Fruit fly (Drosophila melanogaster) whole organism, embryonic: ENCODE results near the gene Fdx1.
A peak's percentile ranks its signal among the peaks of the same experiment; 100 is the strongest.

ENCODE experiments used
- Antp ChIP-seq: fragments of 200-800 bp; sonication (Bioruptor generic); optimal IDR thresholded peaks from 3 replicates; lab custom pipeline; 2016; ENCODE audit warnings: missing biosample characterization, missing genetic modification characterization
- Atf6 ChIP-seq: fragments of 200-800 bp; sonication (Bioruptor generic); IDR thresholded peaks from 2 replicates; pipeline ENCODE4 v1.3.6; 2022; ENCODE audit warnings: missing biosample characterization, missing genetic modification characterization
- BtbVII ChIP-seq: fragments of 200-800 bp; sonication (Bioruptor generic); optimal IDR thresholded peaks from 3 replicates; lab custom pipeline; 2017; ENCODE audit warnings: missing biosample characterization, mild to moderate bottlenecking, missing genetic modification characterization
- CG10321 ChIP-seq: fragments of 200-800 bp; sonication (Bioruptor generic); IDR thresholded peaks from 2 replicates; pipeline ENCODE4 v1.3.6; 2022; ENCODE audit warnings: missing biosample characterization, missing genetic modification characterization
- CG11695 ChIP-seq: fragments of 200-800 bp; sonication (Bioruptor generic); IDR thresholded peaks from 3 replicates; pipeline ENCODE4 v1.3.6; 2022; ENCODE audit warnings: missing biosample characterization, missing genetic modification characterization
- CG15479 ChIP-seq: fragments of 200-800 bp; sonication (Bioruptor generic); optimal IDR thresholded peaks from 3 replicates; lab custom pipeline; 2019; ENCODE audit warnings: missing biosample characterization, mild to moderate bottlenecking, missing genetic modification characterization, moderate library complexity
- CG17385 ChIP-seq: fragments of 200-800 bp; sonication (Bioruptor generic); optimal IDR thresholded peaks from 3 replicates; lab custom pipeline; 2018; ENCODE audit warnings: missing biosample characterization, mild to moderate bottlenecking, missing genetic modification characterization
- CG1832 ChIP-seq: fragments of 200-800 bp; sonication (Bioruptor generic); optimal IDR thresholded peaks from 2 replicates; lab custom pipeline; 2017; ENCODE audit warnings: missing biosample characterization, mild to moderate bottlenecking, missing genetic modification characterization, inconsistent platforms
- CG32767 ChIP-seq: fragments of 200-800 bp; sonication (Bioruptor generic); IDR thresholded peaks from 2 replicates; pipeline ENCODE4 v1.3.6; 2022; ENCODE audit warnings: missing biosample characterization, missing genetic modification characterization
- CG34224 ChIP-seq: fragments of 200-800 bp; sonication (Bioruptor generic); IDR thresholded peaks from 3 replicates; pipeline ENCODE4 v1.3.6; 2022; ENCODE audit warnings: missing biosample characterization, missing genetic modification characterization; ENCODE audit not compliant: partially characterized antibody
- CG34376 ChIP-seq: fragments of 200-800 bp; sonication (Bioruptor generic); optimal IDR thresholded peaks from 2 replicates; lab custom pipeline; 2018; ENCODE audit warnings: missing biosample characterization, mild to moderate bottlenecking, missing genetic modification characterization
- CG34422 ChIP-seq: fragments of 200-800 bp; sonication (Bioruptor generic); IDR thresholded peaks from 3 replicates; pipeline ENCODE4 v1.3.6; 2022; ENCODE audit warnings: missing biosample characterization, missing genetic modification characterization
- CG6689 ChIP-seq: fragments of 200-800 bp; sonication (Bioruptor generic); IDR thresholded peaks from 2 replicates; pipeline ENCODE4 v1.3.6; 2022; ENCODE audit warnings: missing biosample characterization, missing genetic modification characterization
- CG6854 ChIP-seq: fragments of 200-800 bp; sonication (Bioruptor generic); optimal IDR thresholded peaks from 3 replicates; lab custom pipeline; 2017; ENCODE audit warnings: missing biosample characterization, mild to moderate bottlenecking, missing genetic modification characterization
- CG8924 ChIP-seq: fragments of 200-800 bp; optimal IDR thresholded peaks from 3 replicates; lab custom pipeline; 2019; ENCODE audit warnings: missing biosample characterization, mild to moderate bottlenecking, missing genetic modification characterization, moderate library complexity
- D ChIP-seq, 2 experiments: fragments of 200-800 bp in 1 of 2; fragments of >200 bp in 1 of 2; sonication (Bioruptor generic) in 1 of 2; optimal IDR thresholded peaks; 2 replicates in 1 of 2; 3 replicates in 1 of 2; lab custom pipeline; 2017; ENCODE audit warnings: mild to moderate bottlenecking in 1 of 2, missing biosample characterization in 1 of 2, missing genetic modification characterization in 1 of 2, missing genetic modification reagents in 1 of 2
- Dip2 ChIP-seq: fragments of 200-800 bp; sonication (Bioruptor generic); IDR thresholded peaks from 2 replicates; pipeline ENCODE4 v1.3.6; 2022; ENCODE audit warnings: missing biosample characterization, missing genetic modification characterization
- Dref ChIP-seq: fragments of 200-800 bp; sonication (Bioruptor generic); IDR thresholded peaks from 2 replicates; pipeline ENCODE4 v1.3.6; 2022; ENCODE audit warnings: missing biosample characterization, missing genetic modification characterization
- E2f1 ChIP-seq: fragments of 200-800 bp; sonication (Bioruptor generic); IDR thresholded peaks from 2 replicates; pipeline ENCODE4 v1.3.6; 2022; ENCODE audit warnings: missing biosample characterization, missing genetic modification characterization
- MBD-R2 ChIP-seq: fragments of 200-800 bp; sonication (Bioruptor generic); IDR thresholded peaks from 2 replicates; pipeline ENCODE4 v1.3.6; 2022; ENCODE audit warnings: missing biosample characterization, missing genetic modification characterization
- Med ChIP-seq: fragments of 200-800 bp; sonication (Bioruptor generic); peaks from one replicate; lab custom pipeline; 2016; ENCODE audit warnings: missing biosample characterization, missing genetic modification characterization, mild to moderate bottlenecking, inconsistent platforms, moderate library complexity
- Meics ChIP-seq: fragments of 200-800 bp; sonication (Bioruptor generic); optimal IDR thresholded peaks from 2 replicates; lab custom pipeline; 2017; ENCODE audit warnings: missing biosample characterization, mild to moderate bottlenecking, missing genetic modification characterization
- Trl ChIP-seq, 3 experiments: fragments of >200 bp in 2 of 3; fragments of 200-800 bp in 1 of 3; sonication (Bioruptor generic) in 1 of 3; optimal IDR thresholded peaks; 2 replicates in 1 of 3; 3 replicates in 2 of 3; lab custom pipeline; 2016 to 2017; ENCODE audit warnings: missing biosample characterization in 1 of 3, missing genetic modification characterization in 1 of 3
- bsh ChIP-seq, 2 experiments: fragments of 200-800 bp; sonication (Bioruptor generic); optimal IDR thresholded peaks; 2 replicates each; lab custom pipeline; 2017 to 2018; ENCODE audit warnings: mild to moderate bottlenecking in 2 of 2, missing biosample characterization in 2 of 2, missing genetic modification characterization in 2 of 2, moderate library complexity in 1 of 2
- cg ChIP-seq: fragments of 200-800 bp; sonication (Bioruptor generic); optimal IDR thresholded peaks from 3 replicates; lab custom pipeline; 2019; ENCODE audit warnings: missing biosample characterization, mild to moderate bottlenecking, missing genetic modification characterization, moderate library complexity
- chinmo ChIP-seq: fragments of 200-800 bp; sonication (Bioruptor generic); IDR thresholded peaks from 4 replicates; pipeline ENCODE4 v1.3.6; 2022; ENCODE audit warnings: missing biosample characterization, missing genetic modification characterization; ENCODE audit not compliant: partially characterized antibody
- chm ChIP-seq: fragments of 200-800 bp; sonication (Bioruptor generic); IDR thresholded peaks from 2 replicates; pipeline ENCODE4 v1.3.6; 2022; ENCODE audit warnings: missing biosample characterization, missing genetic modification characterization
- cwo ChIP-seq: fragments of 200-800 bp; sonication (Bioruptor generic); optimal IDR thresholded peaks from 3 replicates; lab custom pipeline; 2017; ENCODE audit warnings: missing biosample characterization, missing genetic modification characterization, mild to moderate bottlenecking, moderate library complexity, missing genetic modification reagents
- eve ChIP-seq, 2 experiments: fragments of >200 bp; optimal IDR thresholded peaks; 2 replicates each; lab custom pipeline; 2017; ENCODE audit warnings: missing biosample characterization in 2 of 2, missing genetic modification characterization in 2 of 2
- exex ChIP-seq: fragments of 200-800 bp; sonication (Bioruptor generic); optimal IDR thresholded peaks from 4 replicates; lab custom pipeline; 2018; ENCODE audit warnings: missing biosample characterization, mild to moderate bottlenecking, missing genetic modification characterization, moderate library complexity
- gsb-n ChIP-seq: fragments of 200-800 bp; sonication (Bioruptor generic); optimal IDR thresholded peaks from 3 replicates; lab custom pipeline; 2018; ENCODE audit warnings: missing biosample characterization, mild to moderate bottlenecking, missing genetic modification characterization
- ham ChIP-seq: fragments of 200-800 bp; sonication (Bioruptor generic); IDR thresholded peaks from 2 replicates; pipeline ENCODE4 v1.3.6; 2022; ENCODE audit warnings: missing biosample characterization, missing genetic modification characterization
- kni ChIP-seq: fragments of 200-800 bp; sonication (Bioruptor generic); optimal IDR thresholded peaks from 3 replicates; lab custom pipeline; 2017; ENCODE audit warnings: mild to moderate bottlenecking, missing biosample characterization, missing genetic modification reagents, missing genetic modification characterization
- lbe ChIP-seq: fragments of 200-800 bp; sonication (Bioruptor generic); optimal IDR thresholded peaks from 2 replicates; lab custom pipeline; 2016; ENCODE audit warnings: missing biosample characterization, mild to moderate bottlenecking, missing genetic modification characterization
- lola ChIP-seq, 3 experiments: fragments of >200 bp in 2 of 3; fragments of 200-800 bp in 1 of 3; sonication (Bioruptor generic) in 1 of 3; optimal IDR thresholded peaks; 2 replicates each; lab custom pipeline; 2017 to 2019; ENCODE audit warnings: missing biosample characterization in 3 of 3, missing genetic modification characterization in 3 of 3, mild to moderate bottlenecking in 1 of 3, moderate library complexity in 1 of 3
- nom ChIP-seq: fragments of 200-800 bp; sonication (Bioruptor generic); optimal IDR thresholded peaks from 2 replicates; lab custom pipeline; 2017; ENCODE audit warnings: missing biosample characterization, missing genetic modification characterization, mild to moderate bottlenecking, moderate library complexity, missing genetic modification reagents
- onecut ChIP-seq: fragments of 200-800 bp; sonication (Bioruptor generic); IDR thresholded peaks from 2 replicates; pipeline ENCODE4 v1.3.6; 2022; ENCODE audit warnings: missing biosample characterization, missing genetic modification characterization
- seq ChIP-seq: fragments of 200-800 bp; sonication (Bioruptor generic); IDR thresholded peaks from 2 replicates; pipeline ENCODE4 v1.3.6; 2022; ENCODE audit warnings: missing biosample characterization, missing genetic modification characterization
- so ChIP-seq: fragments of 200-800 bp; sonication (Bioruptor generic); IDR thresholded peaks from 3 replicates; pipeline ENCODE4 v1.3.6; 2022; ENCODE audit warnings: missing biosample characterization, missing genetic modification characterization
- sqz ChIP-seq: fragments of 200-800 bp; sonication (Bioruptor generic); optimal IDR thresholded peaks from 3 replicates; lab custom pipeline; 2018; ENCODE audit warnings: missing biosample characterization, mild to moderate bottlenecking, missing genetic modification characterization
- sr ChIP-seq: fragments of 200-800 bp; sonication (Bioruptor generic); IDR thresholded peaks from 3 replicates; pipeline ENCODE4 v1.3.6; 2022; ENCODE audit warnings: missing biosample characterization, missing genetic modification characterization
- stc ChIP-seq: fragments of 200-800 bp; sonication (Bioruptor generic); IDR thresholded peaks from 2 replicates; pipeline ENCODE4 v1.3.6; 2022; ENCODE audit warnings: missing biosample characterization, missing genetic modification characterization
- sug ChIP-seq: fragments of 200-800 bp; optimal IDR thresholded peaks from 2 replicates; lab custom pipeline; 2019; ENCODE audit warnings: missing biosample characterization, mild to moderate bottlenecking, missing genetic modification characterization, moderate library complexity
- tio ChIP-seq: fragments of 200-800 bp; sonication (Bioruptor generic); optimal IDR thresholded peaks from 2 replicates; lab custom pipeline; 2017; ENCODE audit warnings: missing biosample characterization, missing genetic modification characterization, inconsistent platforms
- vvl ChIP-seq: fragments of 200-800 bp; sonication (Bioruptor generic); IDR thresholded peaks from 2 replicates; pipeline ENCODE4 v1.3.6; 2022; ENCODE audit warnings: missing biosample characterization, missing genetic modification characterization
- wor ChIP-seq: fragments of 200-800 bp; sonication (Bioruptor generic); IDR thresholded peaks from 2 replicates; pipeline ENCODE4 v1.3.6; 2022; ENCODE audit warnings: missing biosample characterization, missing genetic modification characterization
- zen ChIP-seq: fragments of 200-800 bp; sonication (Bioruptor generic); optimal IDR thresholded peaks from 3 replicates; lab custom pipeline; 2018; ENCODE audit warnings: missing biosample characterization, mild to moderate bottlenecking, missing genetic modification characterization, moderate library complexity

Fdx1 gene

DNA sequence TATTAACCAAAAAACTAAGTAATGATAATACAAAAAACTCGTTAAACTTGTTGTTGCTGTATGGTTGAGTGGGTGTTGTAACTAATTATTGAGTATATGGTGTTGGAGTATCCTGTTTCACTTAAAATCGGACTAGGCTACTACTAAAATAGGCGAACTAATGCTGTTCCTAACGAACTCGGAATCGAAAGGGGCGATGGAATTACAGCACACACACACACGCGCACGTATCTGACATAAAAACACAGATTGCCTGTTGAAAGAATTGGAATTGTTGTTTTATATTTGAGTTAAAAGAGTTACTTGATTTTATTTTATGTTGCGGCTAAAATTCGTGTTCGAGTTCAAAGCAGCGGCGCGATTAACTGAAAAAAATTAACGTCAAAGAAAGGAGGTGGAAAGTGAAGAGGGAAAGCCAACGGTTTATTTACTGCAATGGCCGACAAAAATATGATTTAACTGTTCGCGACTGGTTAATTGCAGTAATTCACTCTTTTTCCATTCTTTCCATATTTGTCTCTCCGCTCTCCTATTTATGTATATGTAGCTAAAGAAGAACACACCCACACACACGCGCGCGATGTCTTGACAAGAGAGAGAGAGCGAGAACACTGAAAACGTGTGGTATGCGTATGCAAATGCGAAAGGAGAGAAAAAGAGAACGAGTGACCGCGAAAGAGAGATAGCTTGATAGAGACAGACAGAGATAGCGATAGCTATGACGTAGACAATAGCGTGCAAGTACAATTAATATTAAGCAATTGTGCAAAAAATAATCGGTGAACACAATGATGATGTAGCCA lies 30.5 kb upstream of the Fdx1 start:
- TF ChIP-seq cg (GFP tag; lab: Kevin White, UChicago) (peak; percentile 90), Med (GFP tag; lab: Kevin White, UChicago) (peak; percentile 48), MBD-R2 (GFP tag; lab: Robert Waterston, UW) (peak; percentile 20; the same call in 1 of the 2 replicates), E2f1 (GFP tag; lab: Robert Waterston, UW) (no peak), exex (peak; percentile 26), lola (GFP tag; optimal IDR thresholded peaks at IDR 0.05; lab: Kevin White, UChicago) (peak in 1 of 3 experiments; percentile 73), eve (GFP tag; optimal IDR thresholded peaks at IDR 0.05; lab: Kevin White, UChicago) (peak in 1 of 2 experiments; percentile 85), chinmo (GFP tag; lab: Robert Waterston, UW) (peak; percentile 83; the same call in 3 of the 4 replicates), cwo (peak; percentile 13), Dip2 (GFP tag; lab: Robert Waterston, UW) (no peak), CG6854 (GFP tag; lab: Kevin White, UChicago) (no peak), stc (GFP tag; lab: Robert Waterston, UW) (peak; percentile 13; the same call in 1 of the 2 replicates), wor (GFP tag; lab: Robert Waterston, UW) (no peak), Atf6 (GFP tag; lab: Robert Waterston, UW) (0 out of 2 replicates have a peak, but pooled peaks have one; percentile 13), Trl (optimal IDR thresholded peaks at IDR 0.05; lab: Kevin White, UChicago) (peak; percentile 91 to 96), Trl (GFP tag; optimal IDR thresholded peaks at IDR 0.05; lab: Kevin White, UChicago) (peak; percentile 40), bsh (GFP tag; optimal IDR thresholded peaks at IDR 0.05; lab: Kevin White, UChicago) (peak in 1 of 2 experiments; percentile 12), Dref (no peak), so (peak; percentile 42; the same call in 1 of the 3 replicates), tio (GFP tag; lab: Kevin White, UChicago) (no peak), CG32767 (peak; percentile 22; the same call in 1 of the 2 replicates), lbe (GFP tag; lab: Kevin White, UChicago) (peak; percentile 14), ham (GFP tag; lab: Robert Waterston, UW) (no peak), CG10321 (GFP tag; lab: Robert Waterston, UW) (peak; percentile 58; the same call in 1 of the 2 replicates), CG34224 (GFP tag; lab: Robert Waterston, UW) (peak; percentile 7; the same call in 1 of the 3 replicates), CG15479 (GFP tag; lab: Kevin White, UChicago) (peak; percentile 91), BtbVII (GFP tag; lab: Kevin White, UChicago) (peak; percentile 85), CG6689 (no peak), D (optimal IDR thresholded peaks at IDR 0.05; lab: Kevin White, UChicago) (peak; percentile 6), D (GFP tag; optimal IDR thresholded peaks at IDR 0.05; lab: Kevin White, UChicago) (no peak), chm (GFP tag; lab: Robert Waterston, UW) (peak; percentile 59; the same call in 1 of the 2 replicates), kni (GFP tag; lab: Kevin White, UChicago) (peak; percentile 39), Antp (GFP tag; lab: Kevin White, UChicago) (no peak), Meics (no peak), CG11695 (0 out of 3 replicates have a peak, but pooled peaks have one; percentile 6), onecut (GFP tag; lab: Robert Waterston, UW) (no peak), vvl (GFP tag; lab: Robert Waterston, UW) (peak; percentile 85), CG34422 (peak; percentile 6; the same call in 1 of the 3 replicates), CG34376 (GFP tag; lab: Kevin White, UChicago) (peak; percentile 10), nom (GFP tag; lab: Kevin White, UChicago) (peak; percentile 39), sug (tag; lab: Kevin White, UChicago) (peak; percentile 76), CG1832 (GFP tag; lab: Kevin White, UChicago) (peak; percentile 85), gsb-n (tag; lab: Kevin White, UChicago) (no peak), sr (GFP tag; lab: Robert Waterston, UW) (peak; percentile 57; the same call in 1 of the 3 replicates), seq (GFP tag; lab: Robert Waterston, UW) (peak; percentile 49; the same call in 1 of the 2 replicates), CG8924 (peak; percentile 20), CG17385 (GFP tag; lab: Kevin White, UChicago) (peak; percentile 11), sqz (GFP tag; lab: Kevin White, UChicago) (peak; percentile 22), zen (tag; lab: Kevin White, UChicago) (no peak)
